Worm (Caenorhabditis elegans): Measurements from ENCODE around the gene acs-20.

The acs-20 gene

ce11 chrIV:12427687-12428284 lies 29.3 kb upstream of the acs-20 start:
- TF ChIP-seq tab-1 (GFP tag; IDR thresholded peaks at IDR 0.05) (0 out of 2 replicates have a peak, but pooled peaks have one; percentile 31), ref-1 (GFP tag; conservative IDR thresholded peaks at IDR 0.05) (no peak), klf-2 (GFP tag; conservative IDR thresholded peaks at IDR 0.05) (0 out of 2 replicates have a peak, but pooled peaks have one; percentile 10)

- TF ChIP-seq klf-2 (GFP tag; conservative IDR thresholded peaks at IDR 0.05) (no peak), cog-1 (tag; optimal IDR thresholded peaks at IDR 0.05) (no peak), ztf-23 (GFP tag; IDR thresholded peaks at IDR 0.05) (no peak), ref-1 (GFP tag; conservative IDR thresholded peaks at IDR 0.05) (no peak), ztf-29 (GFP tag; IDR thresholded peaks at IDR 0.05) (no peak), flt-1 (GFP tag; IDR thresholded peaks at IDR 0.05) (no peak)
Measured at ce11 chrIV:12425595-12425994, 27.1 kb upstream of the acs-20 start.

- no peak for TF ChIP-seq T22C8.4 (GFP tag; IDR thresholded peaks at IDR 0.05)
- no peak for TF ChIP-seq cog-1 (tag; optimal IDR thresholded peaks at IDR 0.05)
- no peak for TF ChIP-seq ztf-23 (GFP tag; IDR thresholded peaks at IDR 0.05)
- TF ChIP-seq tab-1 (GFP tag; IDR thresholded peaks at IDR 0.05), result no peak
- no peak for TF ChIP-seq flt-1 (GFP tag; IDR thresholded peaks at IDR 0.05)
- no peak for TF ChIP-seq klf-2 (GFP tag; conservative IDR thresholded peaks at IDR 0.05)
- TF ChIP-seq ref-1 (GFP tag; conservative IDR thresholded peaks at IDR 0.05), result no peak
- TF ChIP-seq ztf-29 (GFP tag; IDR thresholded peaks at IDR 0.05), result no peak
Measured at ce11 chrIV:12420455-12420854, 21.9 kb upstream of the acs-20 start, which contains the start of gene ugt-65. Gene ugt-65 (plus strand): TSS chrIV:12420683.

ce11 chrIV:12419291-12419690 lies 20.8 kb upstream of the acs-20 start:
- no peak for TF ChIP-seq med-1 (GFP tag; optimal IDR thresholded peaks at IDR 0.05; ENCODE audit: insufficient read depth)
- no peak for TF ChIP-seq tab-1 (GFP tag; IDR thresholded peaks at IDR 0.05)
- TF ChIP-seq ref-1 (GFP tag; conservative IDR thresholded peaks at IDR 0.05), result no peak
- no peak for TF ChIP-seq ztf-23 (GFP tag; IDR thresholded peaks at IDR 0.05)
- TF ChIP-seq T22C8.4 (GFP tag; IDR thresholded peaks at IDR 0.05), result no peak
- TF ChIP-seq flt-1 (GFP tag; IDR thresholded peaks at IDR 0.05), result no peak
- TF ChIP-seq cog-1 (tag; optimal IDR thresholded peaks at IDR 0.05), result no peak

ce11 chrIV:12417536-12418195 lies 19.2 kb upstream of the acs-20 start, which contains the start of gene F08G5.3:
Gene F08G5.3 (minus strand): TSS chrIV:12417586.
- TF ChIP-seq flt-1 (GFP tag; IDR thresholded peaks at IDR 0.05) (peak; percentile 70), tab-1 (GFP tag; IDR thresholded peaks at IDR 0.05) (peak; percentile 76; the same call in 1 of the 2 replicates), cog-1 (tag; optimal IDR thresholded peaks at IDR 0.05) (no peak), med-1 (GFP tag; optimal IDR thresholded peaks at IDR 0.05; ENCODE audit: insufficient read depth) (no peak)

- 0 out of 2 replicates have a peak, but pooled peaks have one; percentile 38 for TF ChIP-seq ztf-23 (GFP tag; IDR thresholded peaks at IDR 0.05)
- 0 out of 2 replicates have a peak, but pooled peaks have one; percentile 5 for TF ChIP-seq ref-1 (GFP tag; conservative IDR thresholded peaks at IDR 0.05)
- peak; percentile 23 for TF ChIP-seq med-1 (GFP tag; optimal IDR thresholded peaks at IDR 0.05; ENCODE audit: insufficient read depth)
- no peak for TF ChIP-seq ztf-29 (GFP tag; IDR thresholded peaks at IDR 0.05)
- no peak for TF ChIP-seq cog-1 (tag; optimal IDR thresholded peaks at IDR 0.05)
- peak; percentile 52; the same call in 1 of the 2 replicates for TF ChIP-seq tab-1 (GFP tag; IDR thresholded peaks at IDR 0.05)
- TF ChIP-seq flt-1 (GFP tag; IDR thresholded peaks at IDR 0.05), result peak; percentile 66
- peak; percentile 53; the same call in 1 of the 2 replicates for TF ChIP-seq T22C8.4 (GFP tag; IDR thresholded peaks at IDR 0.05)
- no peak for TF ChIP-seq klf-2 (GFP tag; conservative IDR thresholded peaks at IDR 0.05)
Measured at ce11 chrIV:12416629-12417404, 18.3 kb upstream of the acs-20 start.

ce11 chrIV:12414601-12415000 lies 16.1 kb upstream of the acs-20 start:
- TF ChIP-seq flt-1 (GFP tag; IDR thresholded peaks at IDR 0.05) (no peak), ztf-29 (GFP tag; IDR thresholded peaks at IDR 0.05) (no peak), T22C8.4 (GFP tag; IDR thresholded peaks at IDR 0.05) (no peak), med-1 (GFP tag; optimal IDR thresholded peaks at IDR 0.05; ENCODE audit: insufficient read depth) (no peak), tab-1 (GFP tag; IDR thresholded peaks at IDR 0.05) (no peak), ztf-23 (GFP tag; IDR thresholded peaks at IDR 0.05) (no peak), cog-1 (tag; optimal IDR thresholded peaks at IDR 0.05) (no peak), ref-1 (GFP tag; conservative IDR thresholded peaks at IDR 0.05) (no peak), klf-2 (GFP tag; conservative IDR thresholded peaks at IDR 0.05) (no peak)

ce11 chrIV:12410167-12410566 lies 11.7 kb upstream of the acs-20 start, which contains the start of gene acl-13:
Gene acl-13 (plus strand): TSS chrIV:12410467.
- TF ChIP-seq T22C8.4 (GFP tag; IDR thresholded peaks at IDR 0.05) (no peak), ref-1 (GFP tag; conservative IDR thresholded peaks at IDR 0.05) (no peak), tab-1 (GFP tag; IDR thresholded peaks at IDR 0.05) (no peak), cog-1 (tag; optimal IDR thresholded peaks at IDR 0.05) (no peak), flt-1 (GFP tag; IDR thresholded peaks at IDR 0.05) (no peak), klf-2 (GFP tag; conservative IDR thresholded peaks at IDR 0.05) (no peak), ztf-23 (GFP tag; IDR thresholded peaks at IDR 0.05) (no peak), med-1 (GFP tag; optimal IDR thresholded peaks at IDR 0.05; ENCODE audit: insufficient read depth) (no peak), ztf-29 (GFP tag; IDR thresholded peaks at IDR 0.05) (no peak)

- TF ChIP-seq cog-1 (tag; optimal IDR thresholded peaks at IDR 0.05) (no peak), ztf-29 (GFP tag; IDR thresholded peaks at IDR 0.05) (no peak), flt-1 (GFP tag; IDR thresholded peaks at IDR 0.05) (no peak), ztf-23 (GFP tag; IDR thresholded peaks at IDR 0.05) (no peak), T22C8.4 (GFP tag; IDR thresholded peaks at IDR 0.05) (no peak), tab-1 (GFP tag; IDR thresholded peaks at IDR 0.05) (no peak), med-1 (GFP tag; optimal IDR thresholded peaks at IDR 0.05; ENCODE audit: insufficient read depth) (no peak), klf-2 (GFP tag; conservative IDR thresholded peaks at IDR 0.05) (no peak), ref-1 (GFP tag; conservative IDR thresholded peaks at IDR 0.05) (no peak)
Measured at ce11 chrIV:12408625-12409024, 10.1 kb upstream of the acs-20 start, which contains the start of gene dsb-1. Gene dsb-1 (plus strand): TSS chrIV:12408925.

Data from whole organism, midembryonic.